Worm (Caenorhabditis elegans) whole organism, young adult: ENCODE data around the gene F46G10.4.
A peak's percentile ranks its signal among the peaks of the same experiment; 100 is the strongest.

Experiments
- D2030.7 ChIP-seq: fragments of 200-800 bp; sonication (Bioruptor generic); IDR thresholded peaks from 2 replicates; pipeline ENCODE4 v1.3.6; 2022; ENCODE audit warnings: missing genetic modification reagents, missing genetic modification characterization, missing compliant biosample characterization
- Y56A3A.18 ChIP-seq: fragments of 200-800 bp; sonication (Bioruptor generic); IDR thresholded peaks from 2 replicates; pipeline ENCODE4 v1.3.6; 2022; ENCODE audit warnings: missing genetic modification reagents, missing genetic modification characterization, missing compliant biosample characterization
- Y67H2A.10 ChIP-seq: fragments of 200-800 bp; sonication (Bioruptor generic); conservative IDR thresholded peaks from 2 replicates; pipeline ENCODE4 v1.3.6; 2022; ENCODE audit warnings: missing genetic modification reagents, missing genetic modification characterization, missing compliant biosample characterization
- Y79H2A.3 ChIP-seq: fragments of 200-800 bp; sonication (Bioruptor generic); conservative IDR thresholded peaks from 2 replicates; pipeline ENCODE4 v1.3.6; 2022; ENCODE audit warnings: missing genetic modification reagents, missing genetic modification characterization, missing compliant biosample characterization
- ZK185.1 ChIP-seq: sonication (generic microtip); optimal IDR thresholded peaks from 2 replicates; lab custom pipeline; 2016; ENCODE audit warnings: mild to moderate bottlenecking, missing genetic modification characterization, missing compliant biosample characterization; ENCODE audit not compliant: poor library complexity, severe bottlenecking
- ama-1 ChIP-seq, 3 experiments: fragments of 150-350 bp in 1 of 3; sonication (generic microtip) in 2 of 3; optimal IDR thresholded peaks; 2 replicates each; lab custom pipeline; 2014 to 2018; ENCODE audit warnings: missing biosample characterization in 2 of 3, missing genetic modification characterization in 2 of 3, missing genetic modification reagents in 2 of 3
- atf-7 ChIP-seq: sonication (generic microtip); optimal IDR thresholded peaks from 2 replicates; lab custom pipeline; 2017; ENCODE audit warnings: mild to moderate bottlenecking, missing genetic modification characterization, missing compliant biosample characterization
- attf-5 ChIP-seq: fragments of 200-800 bp; sonication (Bioruptor generic); optimal IDR thresholded peaks from 2 replicates; lab custom pipeline; 2018; ENCODE audit warnings: mild to moderate bottlenecking, missing genetic modification characterization, missing compliant biosample characterization
- attf-6 ChIP-seq: fragments of 200-800 bp; sonication (Bioruptor generic); IDR thresholded peaks from 2 replicates; pipeline ENCODE4 v1.3.6; 2022; ENCODE audit warnings: missing genetic modification reagents, missing genetic modification characterization, missing compliant biosample characterization
- bed-2 ChIP-seq: fragments of 200-800 bp; sonication (Bioruptor generic); IDR thresholded peaks from 2 replicates; pipeline ENCODE4 v1.3.6; 2022; ENCODE audit warnings: missing genetic modification reagents, missing genetic modification characterization, missing compliant biosample characterization
- ccch-3 ChIP-seq: fragments of 200-800 bp; sonication (Bioruptor generic); optimal IDR thresholded peaks from 2 replicates; lab custom pipeline; 2018; ENCODE audit warnings: mild to moderate bottlenecking, missing genetic modification characterization, missing compliant biosample characterization
- cebp-1 ChIP-seq, 2 experiments: fragments of 200-800 bp in 1 of 2; sonication (Bioruptor generic) in 1 of 2; sonication (generic microtip) in 1 of 2; IDR thresholded peaks in 1 of 2; optimal IDR thresholded peaks in 1 of 2; 2 replicates each; pipeline versions ENCODE4 v1.3.6 to Lab custom; 2017 to 2022; ENCODE audit warnings: missing compliant biosample characterization in 2 of 2, missing genetic modification characterization in 2 of 2, mild to moderate bottlenecking in 1 of 2, missing genetic modification reagents in 1 of 2, moderate library complexity in 1 of 2
- ceh-40 ChIP-seq: fragments of 200-800 bp; sonication (Bioruptor generic); IDR thresholded peaks from 2 replicates; pipeline ENCODE4 v1.3.6; 2022; ENCODE audit warnings: missing genetic modification characterization, missing compliant biosample characterization
- dox-1 ChIP-seq: fragments of 200-800 bp; sonication (Bioruptor generic); IDR thresholded peaks from 2 replicates; pipeline ENCODE4 v1.3.6; 2022; ENCODE audit warnings: missing genetic modification reagents, missing genetic modification characterization, missing compliant biosample characterization
- dpff-1 ChIP-seq: sonication (generic microtip); optimal IDR thresholded peaks from 2 replicates; lab custom pipeline; 2017; ENCODE audit warnings: mild to moderate bottlenecking, missing genetic modification characterization, missing compliant biosample characterization
- dpl-1 ChIP-seq: fragments of 150-350 bp; optimal IDR thresholded peaks from 2 replicates; lab custom pipeline; 2014; ENCODE audit warnings: missing biosample characterization, missing genetic modification reagents, missing genetic modification characterization
- egl-44 ChIP-seq: fragments of 200-800 bp; sonication (Bioruptor generic); IDR thresholded peaks from 2 replicates; pipeline ENCODE4 v1.3.6; 2022; ENCODE audit warnings: missing genetic modification reagents, missing genetic modification characterization, missing compliant biosample characterization
- ekl-4 ChIP-seq: fragments of 200-800 bp; sonication (Bioruptor generic); IDR thresholded peaks from 2 replicates; pipeline ENCODE4 v1.3.6; 2022; ENCODE audit warnings: missing genetic modification reagents, missing genetic modification characterization, missing compliant biosample characterization
- ets-4 ChIP-seq: fragments of 200-800 bp; sonication (Bioruptor generic); optimal IDR thresholded peaks from 2 replicates; lab custom pipeline; 2018; ENCODE audit warnings: mild to moderate bottlenecking, missing genetic modification characterization, missing compliant biosample characterization
- fkh-3 ChIP-seq: sonication (generic microtip); optimal IDR thresholded peaks from 2 replicates; lab custom pipeline; 2016; ENCODE audit warnings: mild to moderate bottlenecking, missing genetic modification characterization, missing compliant biosample characterization
- hlh-26 ChIP-seq: fragments of 200-800 bp; sonication (Bioruptor generic); conservative IDR thresholded peaks from 2 replicates; pipeline ENCODE4 v1.3.6; 2022; ENCODE audit warnings: missing genetic modification reagents, missing genetic modification characterization, missing compliant biosample characterization
- let-607 ChIP-seq, 2 experiments: fragments of 200-800 bp in 1 of 2; sonication (Bioruptor generic) in 1 of 2; sonication (generic microtip) in 1 of 2; optimal IDR thresholded peaks; 2 replicates each; lab custom pipeline; 2016 to 2018; ENCODE audit warnings: mild to moderate bottlenecking in 2 of 2, missing compliant biosample characterization in 2 of 2, missing genetic modification characterization in 2 of 2, moderate library complexity in 2 of 2, missing genotype in 1 of 2
- lin-40 ChIP-seq: sonication (generic microtip); optimal IDR thresholded peaks from 2 replicates; lab custom pipeline; 2016; ENCODE audit warnings: missing genetic modification characterization, mild to moderate bottlenecking, missing compliant biosample characterization, missing genotype, missing genetic modification reagents
- lsl-1 ChIP-seq: fragments of 200-800 bp; sonication (Bioruptor generic); optimal IDR thresholded peaks from 2 replicates; lab custom pipeline; 2018; ENCODE audit warnings: mild to moderate bottlenecking, missing genetic modification characterization, moderate library complexity, missing compliant biosample characterization
- lsy-27 ChIP-seq: sonication (generic microtip); optimal IDR thresholded peaks from 2 replicates; lab custom pipeline; 2017; ENCODE audit warnings: missing genetic modification characterization, mild to moderate bottlenecking, missing compliant biosample characterization, antibody characterized with exemption, missing genotype, borderline replicate concordance; ENCODE audit not compliant: insufficient read depth
- madf-10 ChIP-seq: sonication (generic microtip); optimal IDR thresholded peaks from 2 replicates; lab custom pipeline; 2016; ENCODE audit warnings: mild to moderate bottlenecking, missing genetic modification characterization, missing compliant biosample characterization
- madf-6 ChIP-seq: fragments of 200-800 bp; sonication (Bioruptor generic); IDR thresholded peaks from 2 replicates; pipeline ENCODE4 v1.3.6; 2022; ENCODE audit warnings: missing genetic modification reagents, missing genetic modification characterization, missing compliant biosample characterization
- nfya-1 ChIP-seq: sonication (generic microtip); optimal IDR thresholded peaks from 2 replicates; lab custom pipeline; 2017; ENCODE audit warnings: antibody characterized with exemption, missing compliant biosample characterization, missing genetic modification characterization, borderline replicate concordance; ENCODE audit not compliant: insufficient read depth
- nfya-2 ChIP-seq: fragments of 200-800 bp; sonication (Bioruptor generic); IDR thresholded peaks from 2 replicates; pipeline ENCODE4 v1.3.6; 2022; ENCODE audit warnings: missing genetic modification reagents, missing genetic modification characterization, missing compliant biosample characterization
- nhr-179 ChIP-seq: sonication (generic microtip); optimal IDR thresholded peaks from 2 replicates; lab custom pipeline; 2016; ENCODE audit warnings: mild to moderate bottlenecking, missing genetic modification characterization, missing compliant biosample characterization
- nhr-27 ChIP-seq: fragments of 200-800 bp; sonication (Bioruptor generic); optimal IDR thresholded peaks from 2 replicates; lab custom pipeline; 2018; ENCODE audit warnings: mild to moderate bottlenecking, missing genetic modification characterization, moderate library complexity, missing compliant biosample characterization
- nhr-80 ChIP-seq: sonication (generic microtip); optimal IDR thresholded peaks from 2 replicates; lab custom pipeline; 2016; ENCODE audit warnings: missing genetic modification characterization, missing compliant biosample characterization
- nhr-90 ChIP-seq: sonication (generic microtip); optimal IDR thresholded peaks from 2 replicates; lab custom pipeline; 2016; ENCODE audit warnings: missing genotype, mild to moderate bottlenecking, missing genetic modification characterization, missing compliant biosample characterization
- rec-8 ChIP-seq, 2 experiments: sonication (generic microtip); optimal IDR thresholded peaks; 2 replicates each; lab custom pipeline; 2016; ENCODE audit warnings: mild to moderate bottlenecking in 2 of 2, missing genetic modification characterization in 2 of 2, missing genetic modification reagents in 2 of 2, missing genotype in 2 of 2, missing biosample characterization in 1 of 2, missing compliant biosample characterization in 1 of 2, moderate library complexity in 1 of 2
- snpc-3.4 ChIP-seq: sonication (generic microtip); optimal IDR thresholded peaks from 2 replicates; lab custom pipeline; 2017; ENCODE audit warnings: missing genetic modification characterization, mild to moderate bottlenecking, missing compliant biosample characterization, antibody characterized with exemption, moderate library complexity, missing genotype, missing genetic modification reagents
- snpc-4 ChIP-seq, 5 experiments: fragments of 150-350 bp in 1 of 5; sonication (generic microtip) in 4 of 5; optimal IDR thresholded peaks; 2 replicates each; lab custom pipeline; 2014 to 2018; ENCODE audit warnings: missing genetic modification characterization in 5 of 5, missing biosample characterization in 3 of 5, antibody characterized with exemption in 2 of 5, mild to moderate bottlenecking in 2 of 5, missing compliant biosample characterization in 2 of 5, missing genotype in 2 of 5, moderate library complexity in 2 of 5, missing genetic modification reagents in 1 of 5
- tbp1 ChIP-seq: fragments of 200-800 bp; sonication (Bioruptor generic); optimal IDR thresholded peaks from 2 replicates; lab custom pipeline; 2018; ENCODE audit warnings: mild to moderate bottlenecking, missing genetic modification characterization, missing compliant biosample characterization
- unc-130 ChIP-seq: sonication (generic microtip); optimal IDR thresholded peaks from 2 replicates; lab custom pipeline; 2016; ENCODE audit warnings: missing genetic modification reagents, missing genetic modification characterization, missing compliant biosample characterization
- zfh-2 ChIP-seq: fragments of 200-800 bp; sonication (Bioruptor generic); conservative IDR thresholded peaks from 2 replicates; pipeline ENCODE4 v1.3.6; 2022; ENCODE audit warnings: missing genetic modification reagents, missing genetic modification characterization, missing compliant biosample characterization
- zim-3 ChIP-seq: sonication (generic microtip); optimal IDR thresholded peaks from 2 replicates; lab custom pipeline; 2017; ENCODE audit warnings: mild to moderate bottlenecking, missing genetic modification characterization, moderate library complexity, missing compliant biosample characterization
- ztf-22 ChIP-seq: fragments of 200-800 bp; sonication (Bioruptor generic); optimal IDR thresholded peaks from 2 replicates; lab custom pipeline; 2018; ENCODE audit warnings: mild to moderate bottlenecking, missing genetic modification characterization, moderate library complexity, missing compliant biosample characterization
- ztf-26 ChIP-seq: sonication (generic microtip); optimal IDR thresholded peaks from 2 replicates; lab custom pipeline; 2017; ENCODE audit warnings: missing genetic modification characterization, missing compliant biosample characterization
- ztf-3 ChIP-seq: fragments of 200-800 bp; sonication (Bioruptor generic); optimal IDR thresholded peaks from 2 replicates; lab custom pipeline; 2018; ENCODE audit warnings: mild to moderate bottlenecking, missing genetic modification characterization, missing compliant biosample characterization

The F46G10.4 gene

DNA sequence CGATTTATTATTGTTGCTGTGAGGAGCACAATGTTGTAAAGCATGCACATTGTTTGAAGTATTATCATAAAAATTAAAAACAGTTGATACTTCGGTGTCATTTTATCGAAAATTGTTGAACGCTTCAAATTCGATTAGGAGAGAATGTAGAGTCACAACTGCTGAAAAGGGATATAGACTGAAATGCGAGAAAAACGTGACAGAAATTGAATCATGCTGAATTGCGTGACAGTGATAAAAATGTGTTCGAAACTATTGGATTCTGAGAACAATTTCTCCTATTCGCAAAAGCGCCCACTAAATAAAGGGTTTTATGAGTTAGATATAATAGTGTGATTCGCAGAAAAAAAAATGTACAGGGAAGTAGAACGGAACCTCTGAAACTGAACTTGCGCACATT is 25.1 kb upstream of the F46G10.4 start, which contains the start of gene srxa-8:
TSS of gene srxa-8 (minus strand) at position 101 of the 400 bp plus-strand sequence.
- TF ChIP-seq hlh-26 (GFP tag; lab: Robert Waterston, UW) (no peak), Y67H2A.10 (GFP tag; lab: Robert Waterston, UW) (no peak), dpff-1 (tag; lab: Kevin White, UChicago) (no peak)

ce11 chrX:13310763-13311162 is 23.1 kb upstream of the F46G10.4 start:
- no peak for TF ChIP-seq ama-1 (optimal IDR thresholded peaks at IDR 0.05; lab: Kevin White, UChicago)
- no peak for TF ChIP-seq ama-1 (GFP tag; optimal IDR thresholded peaks at IDR 0.05; lab: Kevin White, UChicago)
- peak; percentile 2 for TF ChIP-seq attf-5
- TF ChIP-seq cebp-1 (GFP tag; IDR thresholded peaks at IDR 0.05; lab: Robert Waterston, UW) = peak; percentile 41; the same call in 1 of the 2 replicates
- peak; percentile 51 for TF ChIP-seq cebp-1 (tag; optimal IDR thresholded peaks at IDR 0.05; lab: Kevin White, UChicago)
- no peak for TF ChIP-seq rec-8 (tag; optimal IDR thresholded peaks at IDR 0.05; lab: Kevin White, UChicago)
- no peak for TF ChIP-seq egl-44 (GFP tag; lab: Robert Waterston, UW)
- no peak for TF ChIP-seq snpc-4 (GFP tag; optimal IDR thresholded peaks at IDR 0.05; lab: Kevin White, UChicago)
- no peak for TF ChIP-seq snpc-4 (tag; optimal IDR thresholded peaks at IDR 0.05; lab: Kevin White, UChicago)
- TF ChIP-seq ccch-3 = no peak
- no peak for TF ChIP-seq nhr-27 (tag; lab: Kevin White, UChicago)
- no peak for TF ChIP-seq Y79H2A.3 (GFP tag; lab: Robert Waterston, UW)
- peak; percentile 32 for TF ChIP-seq tbp1 (GFP tag; lab: Kevin White, UChicago)
- peak in 1 of 2 experiments; percentile 35 for TF ChIP-seq let-607 (tag; optimal IDR thresholded peaks at IDR 0.05; lab: Kevin White, UChicago)
- no peak for TF ChIP-seq lsy-27 (tag; lab: Kevin White, UChicago)
- no peak for TF ChIP-seq nfya-1 (tag; lab: Kevin White, UChicago)
- TF ChIP-seq D2030.7 (GFP tag; lab: Robert Waterston, UW) = no peak
- TF ChIP-seq hlh-26 (GFP tag; lab: Robert Waterston, UW) = no peak
- TF ChIP-seq lsl-1 (GFP tag; lab: Kevin White, UChicago) = no peak
- peak; percentile 39 for TF ChIP-seq ZK185.1 (tag; lab: Kevin White, UChicago)
- no peak for TF ChIP-seq nhr-179 (tag; lab: Kevin White, UChicago)
- no peak for TF ChIP-seq ztf-3 (GFP tag; lab: Kevin White, UChicago)
- TF ChIP-seq fkh-3 = no peak
- TF ChIP-seq Y56A3A.18 = no peak
- TF ChIP-seq madf-10 (tag; lab: Kevin White, UChicago) = no peak
- peak; percentile 94 for TF ChIP-seq nhr-80 (tag; lab: Kevin White, UChicago)
- no peak for TF ChIP-seq zim-3
- TF ChIP-seq attf-6 (GFP tag; lab: Robert Waterston, UW) = no peak
- no peak for TF ChIP-seq bed-2 (GFP tag; lab: Robert Waterston, UW)
- TF ChIP-seq madf-6 (GFP tag; lab: Robert Waterston, UW) = no peak
- TF ChIP-seq nhr-90 (tag; lab: Kevin White, UChicago) = no peak
- TF ChIP-seq dox-1 = peak; percentile 69; the same call in 1 of the 2 replicates
- peak; percentile 56 for TF ChIP-seq ets-4 (GFP tag; lab: Kevin White, UChicago)
- no peak for TF ChIP-seq Y67H2A.10 (GFP tag; lab: Robert Waterston, UW)
- TF ChIP-seq ceh-40 (GFP tag; lab: Robert Waterston, UW) = no peak
- TF ChIP-seq ztf-22 = peak; percentile 14
- no peak for TF ChIP-seq nfya-2
- no peak for TF ChIP-seq lin-40 (tag; lab: Kevin White, UChicago)
- no peak for TF ChIP-seq ekl-4
- no peak for TF ChIP-seq unc-130 (GFP tag; lab: Kevin White, UChicago)
- TF ChIP-seq ztf-26 (tag; lab: Kevin White, UChicago) = no peak
- peak; percentile 12 for TF ChIP-seq atf-7 (tag; lab: Kevin White, UChicago)
- no peak for TF ChIP-seq zfh-2
- TF ChIP-seq snpc-3.4 = no peak
- TF ChIP-seq dpl-1 (GFP tag; lab: Kevin White, UChicago) = no peak
- TF ChIP-seq, all 124 proteins: peak for 10
